Fruit fly (Drosophila melanogaster) whole organism, pupa: ENCODE data around the gene cass.

Experiments
- CG10348 ChIP-seq: fragments of 200-800 bp; sonication (Bioruptor generic); IDR thresholded peaks from 2 replicates; pipeline ENCODE4 v1.3.6; 2022; ENCODE audit warnings: missing biosample characterization, missing genetic modification characterization
- CG12605 ChIP-seq: fragments of 200-800 bp; sonication (Bioruptor generic); IDR thresholded peaks from 2 replicates; pipeline ENCODE4 v1.3.6; 2022; ENCODE audit warnings: missing biosample characterization, missing genetic modification characterization
- CG13204 ChIP-seq: fragments of 200-800 bp; sonication (Bioruptor generic); optimal IDR thresholded peaks from 2 replicates; lab custom pipeline; 2018; ENCODE audit warnings: missing biosample characterization, mild to moderate bottlenecking, missing genetic modification characterization, moderate library complexity
- CG14655 ChIP-seq: fragments of 200-800 bp; sonication (Bioruptor generic); optimal IDR thresholded peaks from 3 replicates; lab custom pipeline; 2017; ENCODE audit warnings: mild to moderate bottlenecking, missing biosample characterization, missing genetic modification reagents, missing genetic modification characterization
- CG15710 ChIP-seq: fragments of 200-800 bp; sonication (Bioruptor generic); optimal IDR thresholded peaks from 2 replicates; lab custom pipeline; 2018; ENCODE audit warnings: missing biosample characterization, mild to moderate bottlenecking, missing genetic modification characterization, moderate library complexity
- CG17806 ChIP-seq: fragments of 200-800 bp; sonication (Bioruptor generic); optimal IDR thresholded peaks from 2 replicates; lab custom pipeline; 2018; ENCODE audit warnings: missing biosample characterization, mild to moderate bottlenecking, missing genetic modification characterization, moderate library complexity
- CG32121 ChIP-seq: fragments of 200-800 bp; sonication (Bioruptor generic); IDR thresholded peaks from 2 replicates; pipeline ENCODE4 v1.3.6; 2022; ENCODE audit warnings: missing biosample characterization, missing genetic modification characterization
- CG34367 ChIP-seq: fragments of 200-800 bp; sonication (Bioruptor generic); optimal IDR thresholded peaks from 2 replicates; lab custom pipeline; 2018; ENCODE audit warnings: missing biosample characterization, mild to moderate bottlenecking, missing genetic modification characterization
- CG4496 ChIP-seq: fragments of 200-800 bp; sonication (Bioruptor generic); IDR thresholded peaks from 3 replicates; pipeline ENCODE4 v1.3.6; 2022; ENCODE audit warnings: missing biosample characterization, missing genetic modification characterization
- CG8159 ChIP-seq: fragments of 200-800 bp; sonication (Bioruptor generic); optimal IDR thresholded peaks from 3 replicates; lab custom pipeline; 2018; ENCODE audit warnings: missing biosample characterization, mild to moderate bottlenecking, missing genetic modification characterization, moderate library complexity
- CG8301 ChIP-seq: fragments of 200-800 bp; sonication (Bioruptor generic); optimal IDR thresholded peaks from 2 replicates; lab custom pipeline; 2018; ENCODE audit warnings: missing biosample characterization, mild to moderate bottlenecking, missing genetic modification characterization
- CG9948 ChIP-seq: fragments of 200-800 bp; sonication (Bioruptor generic); optimal IDR thresholded peaks from 2 replicates; lab custom pipeline; 2018; ENCODE audit warnings: missing biosample characterization, mild to moderate bottlenecking, missing genetic modification characterization, moderate library complexity
- D1 ChIP-seq: fragments of 200-800 bp; sonication (Bioruptor generic); optimal IDR thresholded peaks from 2 replicates; lab custom pipeline; 2018; ENCODE audit warnings: missing biosample characterization, mild to moderate bottlenecking, missing genetic modification characterization, moderate library complexity
- EcR ChIP-seq: fragments of 200-800 bp; sonication (Bioruptor generic); optimal IDR thresholded peaks from 3 replicates; lab custom pipeline; 2019; ENCODE audit warnings: missing biosample characterization, missing genetic modification characterization, mild to moderate bottlenecking, moderate library complexity, missing genetic modification reagents
- Ets98B ChIP-seq: fragments of 200-800 bp; sonication (Bioruptor generic); IDR thresholded peaks from 2 replicates; pipeline ENCODE4 v1.3.6; 2022; ENCODE audit warnings: missing biosample characterization, missing genetic modification characterization
- Pif1A ChIP-seq: fragments of 200-800 bp; sonication (Bioruptor generic); optimal IDR thresholded peaks from 3 replicates; lab custom pipeline; 2016; ENCODE audit warnings: missing biosample characterization, missing genetic modification characterization
- Pif1B ChIP-seq: fragments of 200-800 bp; sonication (Bioruptor generic); optimal IDR thresholded peaks from 3 replicates; lab custom pipeline; 2016; ENCODE audit warnings: missing biosample characterization, missing genetic modification characterization
- Snoo ChIP-seq: fragments of 200-800 bp; sonication (Bioruptor generic); optimal IDR thresholded peaks from 3 replicates; lab custom pipeline; 2017; ENCODE audit warnings: missing biosample characterization, mild to moderate bottlenecking, missing genetic modification characterization, inconsistent platforms
- fd96Ca ChIP-seq: fragments of 200-800 bp; sonication (Bioruptor generic); IDR thresholded peaks from 3 replicates; pipeline ENCODE4 v1.3.6; 2022; ENCODE audit warnings: missing biosample characterization, missing genetic modification characterization
- gl ChIP-seq: fragments of 200-800 bp; sonication (Bioruptor generic); optimal IDR thresholded peaks from 2 replicates; lab custom pipeline; 2018; ENCODE audit warnings: missing biosample characterization, mild to moderate bottlenecking, missing genetic modification characterization
- rn ChIP-seq: fragments of 200-800 bp; sonication (Bioruptor generic); IDR thresholded peaks from 2 replicates; pipeline ENCODE4 v1.3.6; 2022; ENCODE audit warnings: missing biosample characterization, missing genetic modification characterization

cass gene

dm6 chr2L:17466950-17467349 is 10.7 kb downstream of the cass start:
- no peak for TF ChIP-seq Pif1B
- no peak; the same call in 1 of the 2 replicates for TF ChIP-seq Ets98B (GFP tag; lab: Robert Waterston, UW)
- 0 out of 3 replicates have a peak, but pooled peaks have one; percentile 12 for TF ChIP-seq fd96Ca (GFP tag; lab: Robert Waterston, UW)
- TF ChIP-seq CG10348 (GFP tag; lab: Robert Waterston, UW), result no peak
- peak; percentile 28 for TF ChIP-seq CG34367 (tag; lab: Kevin White, UChicago)
- peak; percentile 56 for TF ChIP-seq CG14655
- peak; percentile 34 for TF ChIP-seq Pif1A (GFP tag; lab: Kevin White, UChicago)
- peak; percentile 44 for TF ChIP-seq CG8159 (tag; lab: Kevin White, UChicago)
- peak; percentile 49 for TF ChIP-seq CG15710
- no peak for TF ChIP-seq gl (tag; lab: Kevin White, UChicago)
- TF ChIP-seq CG12605, result peak; percentile 38; the same call in 1 of the 2 replicates
- peak; percentile 36 for TF ChIP-seq CG17806
- peak; percentile 46 for TF ChIP-seq CG9948 (tag; lab: Kevin White, UChicago)
- TF ChIP-seq Snoo, result no peak
- TF ChIP-seq CG32121, result 0 out of 2 replicates have a peak, but pooled peaks have one; percentile 48
- TF ChIP-seq CG8301, result peak; percentile 54
- TF ChIP-seq CG4496, result peak; percentile 53

DNA sequence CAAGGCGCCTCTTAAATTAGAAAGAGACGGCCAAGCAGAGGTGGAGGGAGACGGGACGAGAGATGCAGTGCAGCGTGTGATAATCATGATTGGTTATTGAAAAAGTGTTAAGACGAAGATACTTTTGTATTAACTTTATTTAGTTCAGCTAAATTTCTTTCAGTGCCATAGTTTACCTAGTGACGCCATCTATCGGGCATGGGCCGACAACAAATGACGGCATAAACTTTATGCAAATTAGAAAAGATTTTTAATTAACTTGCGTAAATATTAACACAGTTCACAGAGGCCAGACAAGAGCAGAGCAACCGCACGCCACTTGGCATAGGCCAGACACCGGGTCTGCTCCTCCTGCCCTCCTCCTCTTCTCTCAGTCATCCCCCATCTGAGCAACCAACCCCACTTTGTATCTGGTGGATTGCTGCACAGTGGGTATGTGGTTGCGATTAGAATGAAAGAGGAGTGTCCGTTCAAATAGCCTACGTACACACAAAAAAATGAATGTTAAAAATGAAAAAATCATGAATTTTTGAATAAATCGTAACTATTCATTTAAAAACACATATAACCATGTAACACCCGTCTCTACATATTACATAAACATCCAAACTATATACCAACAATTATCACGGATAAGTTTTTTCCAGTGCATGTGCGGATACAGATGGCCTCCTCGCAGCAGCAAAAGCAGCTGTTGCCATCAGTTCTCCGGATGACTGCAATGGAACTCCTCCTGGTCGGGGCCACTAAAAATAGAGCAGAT is 11.6 kb downstream of the cass start:
- TF ChIP-seq Snoo (peak; percentile 26), Pif1A (GFP tag; lab: Kevin White, UChicago) (peak; percentile 81), rn (peak; percentile 40; the same call in 1 of the 2 replicates), Pif1B (peak; percentile 65), CG13204 (GFP tag; lab: Kevin White, UChicago) (no peak), CG8159 (tag; lab: Kevin White, UChicago) (peak; percentile 82), CG12605 (peak; percentile 79; the same call in 1 of the 2 replicates), CG15710 (peak; percentile 77), fd96Ca (GFP tag; lab: Robert Waterston, UW) (peak; percentile 70; the same call in 2 of the 3 replicates), CG34367 (tag; lab: Kevin White, UChicago) (peak; percentile 82), CG8301 (peak; percentile 88), CG32121 (peak; percentile 80), CG14655 (peak; percentile 87), CG4496 (peak; percentile 87), CG17806 (peak; percentile 81), EcR (GFP tag; lab: Kevin White, UChicago) (no peak), CG9948 (tag; lab: Kevin White, UChicago) (peak; percentile 83), D1 (tag; lab: Kevin White, UChicago) (peak; percentile 53), gl (tag; lab: Kevin White, UChicago) (peak; percentile 61), Ets98B (GFP tag; lab: Robert Waterston, UW) (peak; percentile 86; the same call in 1 of the 2 replicates), CG10348 (GFP tag; lab: Robert Waterston, UW) (peak; percentile 48; the same call in 1 of the 2 replicates)

- no peak for TF ChIP-seq CG12605
- no peak for TF ChIP-seq CG10348 (GFP tag; lab: Robert Waterston, UW)
- TF ChIP-seq CG17806, result no peak
These were observed 19.7 kb downstream of the cass start, which contains the start of gene CG18563 for dm6 chr2L:17457944-17458343. Gene CG18563, minus strand, starts transcription at chr2L:17458044.

DNA sequence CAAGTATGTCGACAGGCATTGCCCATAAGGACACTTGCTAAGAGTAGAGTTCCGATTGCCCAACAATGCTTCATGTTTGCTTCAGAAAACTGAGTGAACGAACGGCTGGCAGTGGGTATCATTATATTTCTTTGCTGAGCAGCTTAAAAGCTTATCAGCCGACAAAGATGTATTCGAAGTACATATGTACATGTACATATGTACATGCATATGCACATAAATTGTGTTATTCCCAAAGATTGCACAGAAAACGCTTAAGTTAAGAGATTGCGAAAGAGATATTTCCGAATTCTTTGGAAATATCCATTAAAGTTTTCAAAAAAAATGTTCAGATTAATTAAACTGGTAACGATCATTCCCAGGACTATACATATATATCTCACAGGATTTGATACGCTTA is 21.9 kb downstream of the cass start, which contains the start of gene SPH93:
Gene SPH93 (minus strand): TSS at position 101 of the 400 bp plus-strand sequence.
- TF ChIP-seq EcR (GFP tag; lab: Kevin White, UChicago) (no peak), CG32121 (no peak), Ets98B (GFP tag; lab: Robert Waterston, UW) (no peak), D1 (tag; lab: Kevin White, UChicago) (no peak), CG12605 (no peak), CG8301 (no peak), CG15710 (no peak), fd96Ca (GFP tag; lab: Robert Waterston, UW) (no peak), CG34367 (tag; lab: Kevin White, UChicago) (no peak), CG14655 (no peak), CG4496 (no peak), CG9948 (tag; lab: Kevin White, UChicago) (no peak), rn (no peak), CG8159 (tag; lab: Kevin White, UChicago) (no peak), CG17806 (no peak), Pif1A (GFP tag; lab: Kevin White, UChicago) (no peak), Snoo (no peak), Pif1B (no peak), CG13204 (GFP tag; lab: Kevin White, UChicago) (no peak)

dm6 chr2L:17452624-17453023 is 25.1 kb downstream of the cass start, which contains the start of gene CG5050:
Gene CG5050, plus strand, starts transcription at chr2L:17452924.
- TF ChIP-seq CG34367 (tag; lab: Kevin White, UChicago), result no peak
- TF ChIP-seq CG32121, result no peak
- no peak for TF ChIP-seq CG8301
- no peak for TF ChIP-seq CG4496
- no peak for TF ChIP-seq Snoo
- no peak for TF ChIP-seq CG8159 (tag; lab: Kevin White, UChicago)
- TF ChIP-seq rn, result no peak
- TF ChIP-seq CG15710, result no peak
- no peak for TF ChIP-seq D1 (tag; lab: Kevin White, UChicago)
- TF ChIP-seq CG10348 (GFP tag; lab: Robert Waterston, UW), result no peak
- TF ChIP-seq fd96Ca (GFP tag; lab: Robert Waterston, UW), result no peak
- no peak for TF ChIP-seq Ets98B (GFP tag; lab: Robert Waterston, UW)
- no peak for TF ChIP-seq EcR (GFP tag; lab: Kevin White, UChicago)
- no peak for TF ChIP-seq Pif1A (GFP tag; lab: Kevin White, UChicago)
- TF ChIP-seq CG17806, result no peak
